Fruit fly (Drosophila melanogaster): ENCODE measurements around the gene SH3PX1.
A peak's percentile ranks its signal among the peaks of the same experiment; 100 is the strongest.

The SH3PX1 gene

DNA sequence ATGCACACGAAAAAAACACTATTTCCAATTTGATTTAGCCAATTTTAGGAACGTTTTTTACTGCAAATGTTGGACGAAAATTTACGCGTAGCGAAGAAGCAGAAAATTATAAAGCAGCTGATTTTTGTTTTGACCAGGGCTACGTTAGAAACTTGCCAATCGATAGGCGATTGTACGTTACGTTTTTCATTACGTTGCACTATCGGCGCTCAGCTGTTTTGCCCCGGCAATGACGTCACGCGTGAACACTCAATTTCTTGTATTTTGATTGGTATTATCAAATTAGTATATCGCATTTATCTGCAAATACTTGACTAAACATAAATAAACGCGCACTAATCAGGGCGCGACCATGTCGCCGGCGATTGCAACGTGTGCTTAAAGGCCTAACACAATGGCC is 34.6 kb downstream of the SH3PX1 start, which contains the start of the genes fry and CG16717 (continued):
- no peak for TF ChIP-seq CG7786 (GFP tag; optimal IDR thresholded peaks at IDR 0.05)
- TF ChIP-seq CG3281 (GFP tag; optimal IDR thresholded peaks at IDR 0.05), result peak; percentile 54
- no peak for TF ChIP-seq ttk (GFP tag; IDR thresholded peaks at IDR 0.05)
- TF ChIP-seq MESR4 (GFP tag; optimal IDR thresholded peaks at IDR 0.05), result peak; percentile 29
- TF ChIP-seq CG33557 (GFP tag; optimal IDR thresholded peaks at IDR 0.05), result no peak
- no peak for TF ChIP-seq Mrtf (GFP tag; IDR thresholded peaks at IDR 0.05)
- no peak for TF ChIP-seq inv (GFP tag; IDR thresholded peaks at IDR 0.05; ENCODE audit: partially characterized antibody)
- TF ChIP-seq CG43689 (GFP tag; IDR thresholded peaks at IDR 0.05), result no peak
- TF ChIP-seq CG13296 (GFP tag; optimal IDR thresholded peaks at IDR 0.05), result no peak
- TF ChIP-seq ERR (GFP tag; optimal IDR thresholded peaks at IDR 0.05), result no peak
- peak; percentile 36; the same call in 1 of the 2 replicates for TF ChIP-seq ato (GFP tag; IDR thresholded peaks at IDR 0.05; ENCODE audit: partially characterized antibody)
- TF ChIP-seq CG14667 (GFP tag; IDR thresholded peaks at IDR 0.05), result no peak
- no peak for TF ChIP-seq dmrt99B (tag; optimal IDR thresholded peaks at IDR 0.05)
- no peak for TF ChIP-seq CG6683 (GFP tag; optimal IDR thresholded peaks at IDR 0.05)
- TF ChIP-seq CG17912 (GFP tag; optimal IDR thresholded peaks at IDR 0.05), result no peak
- no peak for TF ChIP-seq CG32772 (GFP tag; IDR thresholded peaks at IDR 0.05)
- peak; percentile 32 for TF ChIP-seq Med (GFP tag)
- TF ChIP-seq nom (GFP tag; optimal IDR thresholded peaks at IDR 0.05), result no peak
- TF ChIP-seq HLH4C (GFP tag; IDR thresholded peaks at IDR 0.05; ENCODE audit: partially characterized antibody), result peak; percentile 56
- TF ChIP-seq CG12659 (GFP tag; optimal IDR thresholded peaks at IDR 0.05), result no peak
- TF ChIP-seq CG6175 (GFP tag; IDR thresholded peaks at IDR 0.05), result no peak
- TF ChIP-seq E2f2 (GFP tag; IDR thresholded peaks at IDR 0.05), result peak; percentile 16; the same call in 1 of the 2 replicates
- TF ChIP-seq Elba2 (GFP tag; optimal IDR thresholded peaks at IDR 0.05), result peak; percentile 48
- no peak for TF ChIP-seq CG12071 (GFP tag; optimal IDR thresholded peaks at IDR 0.05)
- TF ChIP-seq sisA (GFP tag; IDR thresholded peaks at IDR 0.05), result no peak
- TF ChIP-seq CG4854 (GFP tag; optimal IDR thresholded peaks at IDR 0.05), result no peak
- TF ChIP-seq pho (GFP tag; optimal IDR thresholded peaks at IDR 0.05), result no peak
- no peak for TF ChIP-seq luna (GFP tag; optimal IDR thresholded peaks at IDR 0.05)
- TF ChIP-seq Awh (GFP tag; IDR thresholded peaks at IDR 0.05), result no peak
- peak; percentile 69; the same call in 2 of the 3 replicates for TF ChIP-seq Opbp (GFP tag; IDR thresholded peaks at IDR 0.05; ENCODE audit: partially characterized antibody)
- no peak for TF ChIP-seq Sry-β (GFP tag; optimal IDR thresholded peaks at IDR 0.05)
- TF ChIP-seq hb (GFP tag; IDR thresholded peaks at IDR 0.05; ENCODE audit: partially characterized antibody), result no peak
- no peak for TF ChIP-seq jing (GFP tag; optimal IDR thresholded peaks at IDR 0.05)
- no peak for TF ChIP-seq CG7271 (tag; optimal IDR thresholded peaks at IDR 0.05)
- no peak for TF ChIP-seq CG15696 (tag; optimal IDR thresholded peaks at IDR 0.05)
- TF ChIP-seq CG18262 (tag; optimal IDR thresholded peaks at IDR 0.05), result no peak
- TF ChIP-seq bsh (GFP tag; optimal IDR thresholded peaks at IDR 0.05), result no peak
- no peak for TF ChIP-seq Bteb2 (GFP tag; optimal IDR thresholded peaks at IDR 0.05)
- TF ChIP-seq CG14050 (GFP tag; IDR thresholded peaks at IDR 0.05), result no peak
- TF ChIP-seq CG9727 (GFP tag; optimal IDR thresholded peaks at IDR 0.05), result no peak
- peak; percentile 92 for TF ChIP-seq MBD-R2 (GFP tag; IDR thresholded peaks at IDR 0.05)
- TF ChIP-seq CG9817 (tag; optimal IDR thresholded peaks at IDR 0.05), result no peak
- no peak for TF ChIP-seq CG7556 (GFP tag; optimal IDR thresholded peaks at IDR 0.05)
- TF ChIP-seq CG34422 (GFP tag; IDR thresholded peaks at IDR 0.05), result peak; percentile 52; the same call in 1 of the 3 replicates
- TF ChIP-seq Sry-δ (GFP tag; optimal IDR thresholded peaks at IDR 0.05), result peak; percentile 26
- TF ChIP-seq Mes4 (GFP tag; optimal IDR thresholded peaks at IDR 0.05), result no peak
- TF ChIP-seq CG18476 (GFP tag; optimal IDR thresholded peaks at IDR 0.05), result no peak
- no peak for TF ChIP-seq cg (GFP tag; optimal IDR thresholded peaks at IDR 0.05)
- peak; percentile 3 for TF ChIP-seq CG2116 (GFP tag; optimal IDR thresholded peaks at IDR 0.05)
- TF ChIP-seq CG6813 (GFP tag; optimal IDR thresholded peaks at IDR 0.05), result no peak
- no peak for TF ChIP-seq CG11247 (GFP tag; IDR thresholded peaks at IDR 0.05)

All from whole organism, embryonic.